Fruit fly (Drosophila melanogaster) whole organism, embryonic: ENCODE data around the gene Dbp21E2.

Experiments used
- Atf3 ChIP-seq: fragments of 200-800 bp; sonication (Bioruptor generic); optimal IDR thresholded peaks from 3 replicates; lab custom pipeline; 2016; ENCODE audit warnings: missing biosample characterization, missing genetic modification characterization
- CG10321 ChIP-seq: fragments of 200-800 bp; sonication (Bioruptor generic); IDR thresholded peaks from 2 replicates; pipeline ENCODE4 v1.3.6; 2022; ENCODE audit warnings: missing biosample characterization, missing genetic modification characterization
- CG10366 ChIP-seq: fragments of 200-800 bp; sonication (Bioruptor generic); IDR thresholded peaks from 2 replicates; pipeline ENCODE4 v1.3.6; 2022; ENCODE audit warnings: missing biosample characterization, missing genetic modification characterization
- CG11247 ChIP-seq: fragments of 200-800 bp; sonication (Bioruptor generic); IDR thresholded peaks from 2 replicates; pipeline ENCODE4 v1.3.6; 2022; ENCODE audit warnings: missing biosample characterization, missing genetic modification characterization
- CG14860 ChIP-seq: fragments of 200-800 bp; sonication (Bioruptor generic); IDR thresholded peaks from 3 replicates; pipeline ENCODE4 v1.3.6; 2022; ENCODE audit warnings: missing biosample characterization, missing genetic modification characterization; ENCODE audit not compliant: partially characterized antibody
- CG15073 ChIP-seq: fragments of 200-800 bp; sonication (Bioruptor generic); optimal IDR thresholded peaks from 2 replicates; lab custom pipeline; 2016; ENCODE audit warnings: missing biosample characterization, missing genetic modification characterization
- CG2202 ChIP-seq: fragments of 200-800 bp; sonication (Bioruptor generic); optimal IDR thresholded peaks from 2 replicates; lab custom pipeline; 2018; ENCODE audit warnings: missing biosample characterization, mild to moderate bottlenecking, missing genetic modification characterization
- CG30020 ChIP-seq: fragments of 200-800 bp; optimal IDR thresholded peaks from 2 replicates; lab custom pipeline; 2019; ENCODE audit warnings: missing biosample characterization, mild to moderate bottlenecking, missing genetic modification characterization, moderate library complexity
- CG31365 ChIP-seq: fragments of 200-800 bp; sonication (Bioruptor generic); optimal IDR thresholded peaks from 2 replicates; lab custom pipeline; 2018; ENCODE audit warnings: missing biosample characterization, mild to moderate bottlenecking, missing genetic modification characterization
- CG3838 ChIP-seq: fragments of 200-800 bp; sonication (Bioruptor generic); optimal IDR thresholded peaks from 3 replicates; lab custom pipeline; 2016; ENCODE audit warnings: missing biosample characterization, missing genetic modification characterization
- CG3847 ChIP-seq: fragments of 200-800 bp; sonication (Bioruptor generic); IDR thresholded peaks from 2 replicates; pipeline ENCODE4 v1.3.6; 2022; ENCODE audit warnings: missing biosample characterization, missing genetic modification characterization
- CG3995 ChIP-seq: fragments of 200-800 bp; sonication (Bioruptor generic); optimal IDR thresholded peaks from 3 replicates; lab custom pipeline; 2016; ENCODE audit warnings: missing biosample characterization, missing genetic modification characterization
- CG4282 ChIP-seq: fragments of 200-800 bp; sonication (Bioruptor generic); optimal IDR thresholded peaks from 2 replicates; lab custom pipeline; 2016; ENCODE audit warnings: missing biosample characterization, missing genetic modification characterization
- CG4424 ChIP-seq: fragments of 200-800 bp; sonication (Bioruptor generic); optimal IDR thresholded peaks from 3 replicates; lab custom pipeline; 2016; ENCODE audit warnings: missing biosample characterization, missing genetic modification characterization
- CG4854 ChIP-seq: fragments of 200-800 bp; sonication (Bioruptor generic); optimal IDR thresholded peaks from 2 replicates; lab custom pipeline; 2016; ENCODE audit warnings: missing biosample characterization, missing genetic modification characterization, inconsistent platforms
- CG6254 ChIP-seq: fragments of 200-800 bp; sonication (Bioruptor generic); optimal IDR thresholded peaks from 3 replicates; lab custom pipeline; 2017; ENCODE audit warnings: mild to moderate bottlenecking, missing biosample characterization, missing genetic modification reagents, missing genetic modification characterization
- CG7556 ChIP-seq: fragments of 200-800 bp; sonication (Bioruptor generic); optimal IDR thresholded peaks from 2 replicates; lab custom pipeline; 2017; ENCODE audit warnings: missing biosample characterization, mild to moderate bottlenecking, missing genetic modification characterization
- CG7928 ChIP-seq: fragments of 200-800 bp; sonication (Bioruptor generic); optimal IDR thresholded peaks from 2 replicates; lab custom pipeline; 2017; ENCODE audit warnings: missing biosample characterization, mild to moderate bottlenecking, missing genetic modification characterization
- CG8281 ChIP-seq: fragments of 200-800 bp; sonication (Bioruptor generic); optimal IDR thresholded peaks from 2 replicates; lab custom pipeline; 2018; ENCODE audit warnings: missing biosample characterization, mild to moderate bottlenecking, missing genetic modification characterization, moderate library complexity
- CG8944 ChIP-seq: fragments of 200-800 bp; sonication (Bioruptor generic); optimal IDR thresholded peaks from 3 replicates; lab custom pipeline; 2016; ENCODE audit warnings: missing biosample characterization, missing genetic modification characterization
- CG9932 ChIP-seq: fragments of 200-800 bp; sonication (Bioruptor generic); IDR thresholded peaks from 2 replicates; pipeline ENCODE4 v1.3.6; 2022; ENCODE audit warnings: missing biosample characterization, missing genetic modification characterization
- D19A ChIP-seq: fragments of 200-800 bp; optimal IDR thresholded peaks from 3 replicates; lab custom pipeline; 2019; ENCODE audit warnings: missing biosample characterization, mild to moderate bottlenecking, missing genetic modification characterization, moderate library complexity
- Doc2 ChIP-seq: fragments of 200-800 bp; sonication (Bioruptor generic); IDR thresholded peaks from 2 replicates; pipeline ENCODE4 v1.3.6; 2022; ENCODE audit warnings: missing biosample characterization, missing genetic modification characterization
- Drgx ChIP-seq: fragments of 200-800 bp; sonication (Bioruptor generic); IDR thresholded peaks from 2 replicates; pipeline ENCODE4 v1.3.6; 2022; ENCODE audit warnings: missing biosample characterization, missing genetic modification characterization
- Gsc ChIP-seq: fragments of 200-800 bp; sonication (Bioruptor generic); IDR thresholded peaks from 2 replicates; pipeline ENCODE4 v1.3.6; 2022; ENCODE audit warnings: missing biosample characterization, missing genetic modification characterization
- HLH4C ChIP-seq: fragments of 200-800 bp; sonication (Bioruptor generic); IDR thresholded peaks from 3 replicates; pipeline ENCODE4 v1.3.6; 2022; ENCODE audit warnings: missing biosample characterization, missing genetic modification characterization; ENCODE audit not compliant: partially characterized antibody
- Hand ChIP-seq: fragments of 200-800 bp; sonication (Bioruptor generic); optimal IDR thresholded peaks from 2 replicates; lab custom pipeline; 2017; ENCODE audit warnings: mild to moderate bottlenecking, missing biosample characterization, missing genetic modification reagents, missing genetic modification characterization
- Kr ChIP-seq: fragments of 200-800 bp; sonication (Bioruptor generic); optimal IDR thresholded peaks from 2 replicates; lab custom pipeline; 2017; ENCODE audit warnings: missing biosample characterization, mild to moderate bottlenecking, missing genetic modification characterization
- Meics ChIP-seq: fragments of 200-800 bp; sonication (Bioruptor generic); optimal IDR thresholded peaks from 2 replicates; lab custom pipeline; 2017; ENCODE audit warnings: missing biosample characterization, mild to moderate bottlenecking, missing genetic modification characterization
- Ravus ChIP-seq: fragments of 200-800 bp; sonication (Bioruptor generic); IDR thresholded peaks from 2 replicates; pipeline ENCODE4 v1.3.6; 2022; ENCODE audit warnings: missing biosample characterization, missing genetic modification characterization
- Sox100B ChIP-seq: fragments of 200-800 bp; sonication (Bioruptor generic); optimal IDR thresholded peaks from 3 replicates; lab custom pipeline; 2018; ENCODE audit warnings: missing biosample characterization, mild to moderate bottlenecking, missing genetic modification characterization
- Sry-δ ChIP-seq: fragments of 200-800 bp; sonication (Bioruptor generic); optimal IDR thresholded peaks from 2 replicates; lab custom pipeline; 2016; ENCODE audit warnings: missing biosample characterization, missing genetic modification characterization
- TFAM ChIP-seq: fragments of 200-800 bp; sonication (Bioruptor generic); optimal IDR thresholded peaks from 2 replicates; lab custom pipeline; 2017; ENCODE audit warnings: missing biosample characterization, missing genetic modification characterization, inconsistent platforms
- Tbp ChIP-seq: fragments of >200 bp; optimal IDR thresholded peaks from 2 replicates; lab custom pipeline; 2018; ENCODE audit warnings: missing biosample characterization, missing genetic modification characterization
- ash1 ChIP-seq: fragments of 200-800 bp; sonication (Bioruptor generic); optimal IDR thresholded peaks from 2 replicates; lab custom pipeline; 2018; ENCODE audit warnings: missing biosample characterization, mild to moderate bottlenecking, missing genetic modification characterization
- bigmax ChIP-seq: fragments of 200-800 bp; sonication (Bioruptor generic); optimal IDR thresholded peaks from 2 replicates; lab custom pipeline; 2018; ENCODE audit warnings: missing biosample characterization, mild to moderate bottlenecking, missing genetic modification characterization
- btn ChIP-seq: fragments of 200-800 bp; sonication (Bioruptor generic); optimal IDR thresholded peaks from 2 replicates; lab custom pipeline; 2016; ENCODE audit warnings: missing biosample characterization, missing genetic modification characterization
- chif ChIP-seq, 2 experiments: fragments of 200-800 bp; sonication (Bioruptor generic); optimal IDR thresholded peaks; 3 replicates each; lab custom pipeline; 2016; ENCODE audit warnings: missing biosample characterization in 2 of 2, missing genetic modification characterization in 2 of 2
- crc ChIP-seq: fragments of 200-800 bp; sonication (Bioruptor generic); optimal IDR thresholded peaks from 2 replicates; lab custom pipeline; 2016; ENCODE audit warnings: missing biosample characterization, missing genetic modification characterization
- crp ChIP-seq, 2 experiments: fragments of 200-800 bp; sonication (Bioruptor generic); optimal IDR thresholded peaks; 2 replicates in 1 of 2; 3 replicates in 1 of 2; lab custom pipeline; 2017; ENCODE audit warnings: missing biosample characterization in 2 of 2, missing genetic modification characterization in 2 of 2, mild to moderate bottlenecking in 1 of 2, moderate library complexity in 1 of 2
- eve ChIP-seq, 2 experiments: fragments of >200 bp; optimal IDR thresholded peaks; 2 replicates each; lab custom pipeline; 2017; ENCODE audit warnings: missing biosample characterization in 2 of 2, missing genetic modification characterization in 2 of 2
- fru ChIP-seq: fragments of >200 bp; optimal IDR thresholded peaks from 2 replicates; lab custom pipeline; 2017
- gfzf ChIP-seq: fragments of 200-800 bp; sonication (Bioruptor generic); optimal IDR thresholded peaks from 2 replicates; lab custom pipeline; 2016; ENCODE audit warnings: missing biosample characterization, mild to moderate bottlenecking, missing genetic modification characterization, moderate library complexity
- grn ChIP-seq: fragments of 200-800 bp; sonication (Bioruptor generic); optimal IDR thresholded peaks from 3 replicates; lab custom pipeline; 2017; ENCODE audit warnings: missing biosample characterization, missing genetic modification characterization
- lbe ChIP-seq: fragments of 200-800 bp; sonication (Bioruptor generic); optimal IDR thresholded peaks from 2 replicates; lab custom pipeline; 2016; ENCODE audit warnings: missing biosample characterization, mild to moderate bottlenecking, missing genetic modification characterization
- run ChIP-seq: fragments of 200-800 bp; sonication (Bioruptor generic); optimal IDR thresholded peaks from 3 replicates; lab custom pipeline; 2018; ENCODE audit warnings: missing biosample characterization, mild to moderate bottlenecking, missing genetic modification characterization
- sim ChIP-seq: fragments of 200-800 bp; sonication (Bioruptor generic); IDR thresholded peaks from 2 replicates; pipeline ENCODE4 v1.3.6; 2022; ENCODE audit warnings: missing biosample characterization, missing genetic modification characterization
- so ChIP-seq: fragments of 200-800 bp; sonication (Bioruptor generic); IDR thresholded peaks from 3 replicates; pipeline ENCODE4 v1.3.6; 2022; ENCODE audit warnings: missing biosample characterization, missing genetic modification characterization
- tna ChIP-seq: fragments of 200-800 bp; sonication (Bioruptor generic); IDR thresholded peaks from 2 replicates; pipeline ENCODE4 v1.3.6; 2022; ENCODE audit warnings: missing biosample characterization, missing genetic modification characterization; ENCODE audit not compliant: partially characterized antibody
- toy ChIP-seq: fragments of 200-800 bp; sonication (Bioruptor generic); IDR thresholded peaks from 2 replicates; pipeline ENCODE4 v1.3.6; 2022; ENCODE audit warnings: missing biosample characterization, missing genetic modification characterization
- vfl ChIP-seq: fragments of 200-800 bp; sonication (Bioruptor generic); optimal IDR thresholded peaks from 2 replicates; lab custom pipeline; 2016; ENCODE audit warnings: missing biosample characterization, missing genetic modification characterization

The Dbp21E2 gene

dm6 chr2L:847189-847987 is 36.0 kb downstream of the Dbp21E2 start (continued):
- TF ChIP-seq Drgx (GFP tag; lab: Robert Waterston, UW), result 0 out of 2 replicates have a peak, but pooled peaks have one; percentile 24
- no peak for TF ChIP-seq eve (GFP tag; optimal IDR thresholded peaks at IDR 0.05; lab: Kevin White, UChicago)
- no peak for TF ChIP-seq tna
- no peak for TF ChIP-seq CG3847 (GFP tag; lab: Robert Waterston, UW)
- no peak for TF ChIP-seq Sry-δ
- TF ChIP-seq Atf3 (GFP tag; lab: Kevin White, UChicago), result no peak
- no peak for TF ChIP-seq CG3995 (GFP tag; lab: Kevin White, UChicago)
- no peak for TF ChIP-seq CG4854 (GFP tag; lab: Kevin White, UChicago)
- TF ChIP-seq HLH4C (GFP tag; lab: Robert Waterston, UW), result no peak
- no peak for TF ChIP-seq ash1 (GFP tag; lab: Kevin White, UChicago)
- TF ChIP-seq CG7928, result no peak
- TF ChIP-seq run (tag; lab: Kevin White, UChicago), result no peak
- TF ChIP-seq Sox100B (GFP tag; lab: Kevin White, UChicago), result peak; percentile 47
- TF ChIP-seq so, result no peak
- TF ChIP-seq CG10321, result no peak
- TF ChIP-seq toy (GFP tag; lab: Robert Waterston, UW), result no peak
- no peak for TF ChIP-seq fru
- TF ChIP-seq Doc2 (GFP tag; lab: Robert Waterston, UW), result no peak
- TF ChIP-seq CG15073, result no peak
- TF ChIP-seq CG2202 (tag; lab: Kevin White, UChicago), result no peak
- no peak for TF ChIP-seq CG8281 (tag; lab: Kevin White, UChicago)
- peak; percentile 37 for TF ChIP-seq CG7556
- TF ChIP-seq TFAM (GFP tag; lab: Kevin White, UChicago), result no peak
- TF ChIP-seq CG10366 (GFP tag; lab: Robert Waterston, UW), result no peak
- no peak for TF ChIP-seq Ravus (GFP tag; lab: Robert Waterston, UW)
- peak; percentile 21 for TF ChIP-seq Meics (GFP tag; lab: Kevin White, UChicago)
- TF ChIP-seq D19A (tag; lab: Kevin White, UChicago), result no peak
- TF ChIP-seq crp (GFP tag; optimal IDR thresholded peaks at IDR 0.05; lab: Kevin White, UChicago), result no peak
- no peak for TF ChIP-seq vfl
- TF ChIP-seq Gsc (GFP tag; lab: Robert Waterston, UW), result no peak
- no peak for TF ChIP-seq CG9932
- no peak for TF ChIP-seq CG11247 (GFP tag; lab: Robert Waterston, UW)
- TF ChIP-seq CG31365, result no peak
- no peak for TF ChIP-seq sim (GFP tag; lab: Robert Waterston, UW)
- no peak for TF ChIP-seq grn (GFP tag; lab: Kevin White, UChicago)
- no peak for TF ChIP-seq crc (GFP tag; lab: Kevin White, UChicago)
- TF ChIP-seq CG6254 (GFP tag; lab: Kevin White, UChicago), result no peak
- no peak for TF ChIP-seq CG8944 (GFP tag; lab: Kevin White, UChicago)
- no peak for TF ChIP-seq Hand (GFP tag; lab: Kevin White, UChicago)
- no peak for TF ChIP-seq bigmax
- peak; percentile 15 for TF ChIP-seq lbe
- TF ChIP-seq CG3838 (GFP tag; lab: Kevin White, UChicago), result no peak
- no peak for TF ChIP-seq Kr (GFP tag; lab: Kevin White, UChicago)
- TF ChIP-seq CG4282, result no peak
- TF ChIP-seq btn (GFP tag; lab: Kevin White, UChicago), result no peak
- no peak for TF ChIP-seq CG30020
- TF ChIP-seq chif (GFP tag; optimal IDR thresholded peaks at IDR 0.05; lab: Kevin White, UChicago), result no peak
- peak; percentile 23 for TF ChIP-seq CG4424
- TF ChIP-seq gfzf (GFP tag; lab: Kevin White, UChicago), result no peak
- TF ChIP-seq Tbp, result no peak
- no peak for TF ChIP-seq CG14860
